Fruit fly (Drosophila melanogaster): ENCODE measurements around the gene CG43085.

CG43085 gene

dm6 chr3L:17609068-17609382 lies 37.5 kb downstream of the CG43085 start:
- no peak for TF ChIP-seq CG17801 (GFP tag; optimal IDR thresholded peaks at IDR 0.05; ENCODE audit: partially characterized antibody)

DNA sequence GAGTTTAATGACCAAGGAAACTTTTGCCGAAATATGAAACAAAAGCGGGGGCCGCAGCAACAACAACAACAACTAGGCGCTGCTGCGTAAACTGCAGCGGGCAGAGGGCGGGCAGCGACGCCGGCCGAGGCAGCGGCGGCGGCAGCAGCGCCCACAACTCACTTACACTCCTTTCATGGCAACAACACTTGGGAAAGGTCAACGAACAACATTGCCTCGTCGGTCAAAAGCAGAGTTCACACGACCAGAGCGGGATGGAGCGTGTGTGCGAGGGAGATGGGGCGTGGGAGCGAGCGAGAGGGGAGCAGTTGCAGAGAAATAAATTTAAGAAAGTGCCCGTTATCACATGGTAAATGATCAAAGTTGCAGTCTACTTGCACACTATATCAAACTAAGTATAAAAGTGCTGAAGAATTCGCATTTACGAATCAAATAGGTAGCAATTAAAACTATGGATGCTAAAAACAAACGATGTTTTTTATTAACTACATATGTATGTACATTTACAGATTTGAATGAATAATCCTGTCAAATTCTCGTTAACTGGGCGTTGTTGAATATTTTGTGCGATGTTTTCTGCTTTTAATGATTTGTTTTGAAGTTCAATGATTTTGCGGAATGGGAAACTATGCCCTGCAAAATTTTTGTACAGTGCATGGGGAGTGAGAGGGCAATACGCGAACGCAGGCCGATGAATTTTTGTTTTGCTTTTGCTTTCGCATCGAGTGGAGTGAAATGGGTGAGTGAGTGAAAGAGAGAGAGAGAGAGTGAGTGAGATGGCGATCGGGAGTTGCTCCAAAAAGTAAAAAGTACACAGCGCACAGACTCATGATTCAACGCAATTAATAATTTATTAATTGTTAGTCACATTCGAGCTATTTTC lies 38.1 kb downstream of the CG43085 start:
- no peak for TF ChIP-seq CG17801 (GFP tag; optimal IDR thresholded peaks at IDR 0.05; ENCODE audit: partially characterized antibody)

dm6 chr3L:17606629-17607287 lies 39.8 kb downstream of the CG43085 start:
- no peak for TF ChIP-seq CG17801 (GFP tag; optimal IDR thresholded peaks at IDR 0.05; ENCODE audit: partially characterized antibody)

DNA sequence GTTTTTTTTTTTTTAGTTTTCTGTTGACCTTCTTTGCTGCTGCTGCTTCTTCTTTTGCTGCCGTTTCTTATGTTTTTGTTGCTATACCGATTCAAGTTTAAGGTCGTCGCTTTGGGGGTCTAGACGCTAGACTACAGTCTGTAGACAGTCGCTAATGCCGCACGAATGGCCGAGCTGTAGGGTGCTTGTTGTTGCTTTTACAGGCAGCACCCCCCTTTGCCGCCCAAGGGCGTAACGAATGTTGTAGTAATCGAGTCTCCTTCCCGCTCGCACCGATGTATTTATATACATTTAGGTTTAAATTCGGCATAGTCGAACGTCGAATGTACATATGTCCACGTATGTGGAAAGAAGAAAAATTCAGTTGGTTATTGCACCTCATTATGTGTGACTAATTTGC lies 41.6 kb downstream of the CG43085 start:
- TF ChIP-seq CG17801 (GFP tag; optimal IDR thresholded peaks at IDR 0.05; ENCODE audit: partially characterized antibody) = no peak

DNA sequence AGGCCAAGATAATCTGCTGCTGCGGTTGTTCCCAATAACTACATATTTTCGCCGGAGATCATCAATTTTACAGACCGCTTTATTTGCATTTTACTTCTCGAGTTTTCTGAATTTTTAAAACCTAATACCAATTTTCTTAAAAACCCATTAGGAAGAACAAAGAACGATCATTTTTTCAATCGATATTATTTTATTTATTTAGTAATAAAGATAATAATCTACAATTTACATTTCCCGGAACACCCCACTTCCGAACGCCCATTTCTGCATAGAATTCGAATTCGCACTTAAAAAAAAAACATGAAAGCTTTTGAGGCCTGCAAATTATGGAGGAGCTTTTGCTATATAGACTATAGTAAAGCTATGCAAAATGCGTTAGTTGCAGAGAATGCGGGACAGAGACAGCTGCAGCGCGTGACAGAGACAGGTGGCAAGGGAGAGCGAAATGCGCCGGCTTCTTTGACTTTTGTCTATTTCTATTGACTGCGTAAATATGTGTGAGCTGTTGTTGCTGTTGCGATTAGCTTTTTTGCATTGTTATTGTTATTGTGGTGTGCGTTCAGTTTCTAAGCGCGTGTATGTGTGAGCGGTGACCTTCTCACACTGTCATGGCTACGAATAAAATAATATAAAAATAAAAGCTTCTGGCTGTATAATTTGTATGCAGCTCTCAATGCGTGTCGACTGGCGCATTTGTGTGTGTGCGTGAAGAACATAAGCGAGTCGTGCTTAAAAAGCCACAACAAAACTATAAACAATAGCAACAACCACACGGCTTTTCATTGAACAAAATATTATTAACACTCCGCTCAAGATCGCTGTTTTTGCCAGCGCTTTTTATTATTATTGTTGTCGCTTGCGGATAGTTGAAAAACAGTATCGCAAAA lies 42.8 kb downstream of the CG43085 start:
- TF ChIP-seq CG17801 (GFP tag; optimal IDR thresholded peaks at IDR 0.05; ENCODE audit: partially characterized antibody) = no peak

- peak; percentile 87 for TF ChIP-seq CG17801 (GFP tag; optimal IDR thresholded peaks at IDR 0.05; ENCODE audit: partially characterized antibody)
Observed at dm6 chr3L:17596897-17597296, 49.6 kb downstream of the CG43085 start.

DNA sequence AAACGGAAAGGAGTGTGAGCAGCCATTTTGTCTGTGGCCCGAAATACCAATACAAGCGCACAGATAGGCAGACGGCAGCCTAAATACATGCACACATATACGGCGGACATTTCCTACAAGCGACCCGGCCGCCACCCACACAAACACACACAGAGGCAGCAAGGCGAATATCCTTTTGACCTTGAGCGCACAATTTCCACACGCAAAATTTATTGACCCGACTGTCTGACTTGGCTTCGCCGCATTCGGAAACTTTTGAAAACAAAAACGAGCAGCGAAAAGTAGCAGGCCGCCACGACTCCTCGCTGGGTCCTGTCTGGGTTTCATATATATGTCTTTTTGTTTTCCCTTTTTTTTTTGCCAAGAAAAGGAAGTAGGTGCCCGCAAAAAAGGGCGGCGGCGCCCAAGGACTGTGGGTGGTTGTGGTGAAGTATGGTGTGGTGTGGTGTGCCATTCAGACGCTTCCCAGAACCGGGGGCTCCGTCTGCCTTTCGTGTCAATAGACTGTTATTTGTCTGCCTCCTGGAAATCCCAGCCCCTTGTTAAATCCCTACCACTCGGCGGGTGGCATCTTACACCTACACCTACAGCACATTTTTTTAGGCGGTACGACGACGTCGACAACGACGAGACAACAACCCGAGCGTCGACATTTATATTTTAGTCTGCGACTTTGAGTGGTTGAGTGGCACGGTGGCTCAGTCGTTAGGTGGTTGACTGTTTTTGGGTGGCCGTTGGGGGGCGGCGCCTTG lies 50.6 kb downstream of the CG43085 start:
- TF ChIP-seq CG17801 (GFP tag; optimal IDR thresholded peaks at IDR 0.05; ENCODE audit: partially characterized antibody) = no peak

Data from ovary, adult (tissue).